Worm (Caenorhabditis elegans) whole organism, L4/young adult: ENCODE measurements around the gene rbm-34.

Experiments
- W03F9.2 ChIP-seq: fragments of 150-350 bp; optimal IDR thresholded peaks from 2 replicates; lab custom pipeline; 2014; ENCODE audit warnings: missing biosample characterization, missing genetic modification characterization
- dao-5 ChIP-seq: sonication (generic microtip); optimal IDR thresholded peaks from 2 replicates; lab custom pipeline; 2016; ENCODE audit warnings: missing genotype, missing genetic modification characterization, moderate library complexity, missing compliant biosample characterization
- him-1 ChIP-seq: sonication (generic microtip); optimal IDR thresholded peaks from 2 replicates; lab custom pipeline; 2016; ENCODE audit warnings: missing genotype, missing genetic modification reagents, missing genetic modification characterization, missing compliant biosample characterization

DNA sequence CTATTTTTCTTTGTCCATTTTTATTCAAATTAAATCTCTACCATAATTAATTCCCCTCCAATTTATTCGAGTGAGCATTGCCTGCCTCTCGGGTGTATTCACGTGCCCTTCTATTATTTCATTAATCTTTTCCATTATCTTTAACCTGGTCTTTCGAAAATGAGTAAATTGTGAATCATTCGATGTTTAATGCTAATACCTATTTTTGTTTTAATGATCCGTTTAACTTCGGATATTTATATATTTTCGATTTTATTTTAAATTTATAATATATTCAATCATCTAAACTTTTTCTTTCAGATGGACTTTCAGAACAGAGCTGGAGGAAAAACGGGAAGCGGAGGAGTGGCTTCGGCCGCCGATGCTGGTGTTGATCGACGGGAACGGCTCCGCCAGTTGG is 1.0 kb upstream of the rbm-34 start, which contains the start of gene repo-1:
- TF ChIP-seq him-1 (tag; lab: Kevin White, UChicago) = no peak
- TF ChIP-seq W03F9.2 = no peak
- TF ChIP-seq dao-5 (tag; lab: Kevin White, UChicago) = no peak
